Fruit fly (Drosophila melanogaster) whole organism, embryonic: Measurements from ENCODE around the gene CG42542.

Experiments used
- Bgb ChIP-seq: fragments of 200-800 bp; sonication (Bioruptor generic); IDR thresholded peaks from 2 replicates; pipeline ENCODE4 v1.3.6; 2022; ENCODE audit warnings: missing biosample characterization, missing genetic modification characterization; ENCODE audit not compliant: partially characterized antibody
- C15 ChIP-seq: fragments of 200-800 bp; sonication (Bioruptor generic); IDR thresholded peaks from 3 replicates; pipeline ENCODE4 v1.3.6; 2022; ENCODE audit warnings: missing biosample characterization, missing genetic modification characterization
- CG10959 ChIP-seq: fragments of 200-800 bp; sonication (Bioruptor generic); IDR thresholded peaks from 2 replicates; pipeline ENCODE4 v1.3.6; 2022; ENCODE audit warnings: missing biosample characterization, missing genetic modification characterization
- CG13424 ChIP-seq: fragments of 200-800 bp; sonication (Bioruptor generic); optimal IDR thresholded peaks from 2 replicates; lab custom pipeline; 2019; ENCODE audit warnings: missing biosample characterization, mild to moderate bottlenecking, missing genetic modification characterization, moderate library complexity
- CG15269 ChIP-seq: fragments of 200-800 bp; sonication (Bioruptor generic); optimal IDR thresholded peaks from 2 replicates; lab custom pipeline; 2018; ENCODE audit warnings: missing biosample characterization, mild to moderate bottlenecking, missing genetic modification characterization, moderate library complexity
- CG1602 ChIP-seq: fragments of 200-800 bp; sonication (Bioruptor generic); optimal IDR thresholded peaks from 3 replicates; lab custom pipeline; 2016; ENCODE audit warnings: missing biosample characterization, missing genetic modification characterization
- CG16813 ChIP-seq: fragments of 200-800 bp; sonication (Bioruptor generic); IDR thresholded peaks from 3 replicates; pipeline ENCODE4 v1.3.6; 2022; ENCODE audit warnings: missing biosample characterization, missing genetic modification characterization; ENCODE audit not compliant: partially characterized antibody
- CG17802 ChIP-seq: fragments of 200-800 bp; sonication (Bioruptor generic); optimal IDR thresholded peaks from 2 replicates; lab custom pipeline; 2018; ENCODE audit warnings: missing biosample characterization, mild to moderate bottlenecking, missing genetic modification characterization, moderate library complexity
- CG1832 ChIP-seq: fragments of 200-800 bp; sonication (Bioruptor generic); optimal IDR thresholded peaks from 2 replicates; lab custom pipeline; 2017; ENCODE audit warnings: missing biosample characterization, mild to moderate bottlenecking, missing genetic modification characterization, inconsistent platforms
- CG2120 ChIP-seq: fragments of 200-800 bp; sonication (Bioruptor generic); optimal IDR thresholded peaks from 3 replicates; lab custom pipeline; 2016; ENCODE audit warnings: missing biosample characterization, missing genetic modification characterization
- CG34376 ChIP-seq: fragments of 200-800 bp; sonication (Bioruptor generic); optimal IDR thresholded peaks from 2 replicates; lab custom pipeline; 2018; ENCODE audit warnings: missing biosample characterization, mild to moderate bottlenecking, missing genetic modification characterization
- CG6175 ChIP-seq: fragments of 200-800 bp; sonication (Bioruptor generic); IDR thresholded peaks from 3 replicates; pipeline ENCODE4 v1.3.6; 2022; ENCODE audit warnings: missing biosample characterization, missing genetic modification characterization
- CG6765 ChIP-seq: fragments of 200-800 bp; sonication (Bioruptor generic); optimal IDR thresholded peaks from 3 replicates; lab custom pipeline; 2017; ENCODE audit warnings: missing biosample characterization, mild to moderate bottlenecking, missing genetic modification characterization
- CG7271 ChIP-seq: fragments of 200-800 bp; sonication (Bioruptor generic); optimal IDR thresholded peaks from 2 replicates; lab custom pipeline; 2018; ENCODE audit warnings: missing biosample characterization, mild to moderate bottlenecking, missing genetic modification characterization, moderate library complexity
- CG7987 ChIP-seq: fragments of 200-800 bp; sonication (Bioruptor generic); optimal IDR thresholded peaks from 2 replicates; lab custom pipeline; 2018; ENCODE audit warnings: missing biosample characterization, mild to moderate bottlenecking, missing genetic modification characterization, moderate library complexity
- CG8290 ChIP-seq, 3 experiments: fragments of 200-800 bp; sonication (Bioruptor generic); optimal IDR thresholded peaks; 2 replicates each; lab custom pipeline; 2016 to 2019; ENCODE audit warnings: missing biosample characterization in 3 of 3, missing genetic modification characterization in 3 of 3, mild to moderate bottlenecking in 2 of 3, moderate library complexity in 1 of 3
- D ChIP-seq, 2 experiments: fragments of 200-800 bp in 1 of 2; fragments of >200 bp in 1 of 2; sonication (Bioruptor generic) in 1 of 2; optimal IDR thresholded peaks; 2 replicates in 1 of 2; 3 replicates in 1 of 2; lab custom pipeline; 2017; ENCODE audit warnings: mild to moderate bottlenecking in 1 of 2, missing biosample characterization in 1 of 2, missing genetic modification characterization in 1 of 2, missing genetic modification reagents in 1 of 2
- GATAe ChIP-seq: fragments of 200-800 bp; sonication (Bioruptor generic); conservative IDR thresholded peaks from 2 replicates; pipeline ENCODE4 v1.3.6; 2022; ENCODE audit warnings: missing biosample characterization, missing genetic modification characterization
- Gsc ChIP-seq: fragments of 200-800 bp; sonication (Bioruptor generic); IDR thresholded peaks from 2 replicates; pipeline ENCODE4 v1.3.6; 2022; ENCODE audit warnings: missing biosample characterization, missing genetic modification characterization
- Hey ChIP-seq: fragments of 200-800 bp; sonication (Bioruptor generic); optimal IDR thresholded peaks from 3 replicates; lab custom pipeline; 2018; ENCODE audit warnings: missing biosample characterization, mild to moderate bottlenecking, missing genetic modification characterization
- Hmr ChIP-seq: fragments of 200-800 bp; sonication (Bioruptor generic); optimal IDR thresholded peaks from 3 replicates; lab custom pipeline; 2017; ENCODE audit warnings: mild to moderate bottlenecking, missing biosample characterization, missing genetic modification reagents, missing genetic modification characterization
- Hmx ChIP-seq: fragments of 200-800 bp; sonication (Bioruptor generic); optimal IDR thresholded peaks from 2 replicates; lab custom pipeline; 2016; ENCODE audit warnings: missing biosample characterization, missing genetic modification characterization
- Med ChIP-seq: fragments of 200-800 bp; sonication (Bioruptor generic); peaks from one replicate; lab custom pipeline; 2016; ENCODE audit warnings: missing biosample characterization, missing genetic modification characterization, mild to moderate bottlenecking, inconsistent platforms, moderate library complexity
- Myb ChIP-seq: fragments of 200-800 bp; sonication (Bioruptor generic); optimal IDR thresholded peaks from 2 replicates; lab custom pipeline; 2016; ENCODE audit warnings: missing biosample characterization, missing genetic modification characterization
- NC2α ChIP-seq: fragments of 200-800 bp; sonication (Bioruptor generic); optimal IDR thresholded peaks from 2 replicates; lab custom pipeline; 2016; ENCODE audit warnings: missing biosample characterization, missing genetic modification characterization
- Nf-YC ChIP-seq: fragments of 200-800 bp; optimal IDR thresholded peaks from 3 replicates; lab custom pipeline; 2019; ENCODE audit warnings: missing biosample characterization, mild to moderate bottlenecking, missing genetic modification characterization, moderate library complexity
- Pdp1 ChIP-seq, 2 experiments: fragments of 200-800 bp; sonication (Bioruptor generic); optimal IDR thresholded peaks; 3 replicates each; lab custom pipeline; 2016; ENCODE audit warnings: missing biosample characterization in 2 of 2, missing genetic modification characterization in 2 of 2, mild to moderate bottlenecking in 1 of 2, moderate library complexity in 1 of 2
- Vsx1 ChIP-seq: fragments of 200-800 bp; sonication (Bioruptor generic); optimal IDR thresholded peaks from 2 replicates; lab custom pipeline; 2017; ENCODE audit warnings: missing biosample characterization, mild to moderate bottlenecking, missing genetic modification characterization, missing genetic modification reagents
- caup ChIP-seq: fragments of 200-800 bp; sonication (Bioruptor generic); optimal IDR thresholded peaks from 3 replicates; lab custom pipeline; 2017; ENCODE audit warnings: missing biosample characterization, mild to moderate bottlenecking, missing genetic modification characterization, moderate library complexity; ENCODE audit not compliant: severe bottlenecking
- chinmo ChIP-seq: fragments of 200-800 bp; sonication (Bioruptor generic); IDR thresholded peaks from 4 replicates; pipeline ENCODE4 v1.3.6; 2022; ENCODE audit warnings: missing biosample characterization, missing genetic modification characterization; ENCODE audit not compliant: partially characterized antibody
- crol ChIP-seq: fragments of 200-800 bp; sonication (Bioruptor generic); IDR thresholded peaks from 2 replicates; pipeline ENCODE4 v1.3.6; 2022; ENCODE audit warnings: missing biosample characterization, missing genetic modification characterization
- cwo ChIP-seq: fragments of 200-800 bp; sonication (Bioruptor generic); optimal IDR thresholded peaks from 3 replicates; lab custom pipeline; 2017; ENCODE audit warnings: missing biosample characterization, missing genetic modification characterization, mild to moderate bottlenecking, moderate library complexity, missing genetic modification reagents
- ewg ChIP-seq: fragments of 200-800 bp; sonication (Bioruptor generic); optimal IDR thresholded peaks from 3 replicates; lab custom pipeline; 2017; ENCODE audit warnings: mild to moderate bottlenecking, missing biosample characterization, missing genetic modification reagents, missing genetic modification characterization
- fd3F ChIP-seq: fragments of 200-800 bp; sonication (Bioruptor generic); optimal IDR thresholded peaks from 2 replicates; lab custom pipeline; 2018; ENCODE audit warnings: missing biosample characterization, mild to moderate bottlenecking, missing genetic modification characterization, moderate library complexity
- grn ChIP-seq: fragments of 200-800 bp; sonication (Bioruptor generic); optimal IDR thresholded peaks from 3 replicates; lab custom pipeline; 2017; ENCODE audit warnings: missing biosample characterization, missing genetic modification characterization
- ham ChIP-seq: fragments of 200-800 bp; sonication (Bioruptor generic); IDR thresholded peaks from 2 replicates; pipeline ENCODE4 v1.3.6; 2022; ENCODE audit warnings: missing biosample characterization, missing genetic modification characterization
- her ChIP-seq: fragments of 200-800 bp; sonication (Bioruptor generic); optimal IDR thresholded peaks from 2 replicates; lab custom pipeline; 2016; ENCODE audit warnings: missing biosample characterization, missing genetic modification characterization
- lab ChIP-seq: fragments of 200-800 bp; sonication (Bioruptor generic); optimal IDR thresholded peaks from 3 replicates; lab custom pipeline; 2017; ENCODE audit warnings: missing biosample characterization, missing genetic modification characterization, mild to moderate bottlenecking, moderate library complexity, missing genetic modification reagents
- nerfin-2 ChIP-seq: fragments of 200-800 bp; sonication (Bioruptor generic); IDR thresholded peaks from 2 replicates; pipeline ENCODE4 v1.3.6; 2022; ENCODE audit warnings: missing biosample characterization, missing genetic modification characterization; ENCODE audit not compliant: partially characterized antibody
- nom ChIP-seq: fragments of 200-800 bp; sonication (Bioruptor generic); optimal IDR thresholded peaks from 2 replicates; lab custom pipeline; 2017; ENCODE audit warnings: missing biosample characterization, missing genetic modification characterization, mild to moderate bottlenecking, moderate library complexity, missing genetic modification reagents
- pan ChIP-seq, 4 experiments: fragments of >200 bp in 3 of 4; fragments of 200-800 bp in 1 of 4; sonication (Bioruptor generic) in 1 of 4; optimal IDR thresholded peaks in 3 of 4; IDR thresholded peaks in 1 of 4; 2 replicates each; pipeline versions ENCODE4 v1.3.6 to Lab custom; 2017 to 2022; ENCODE audit warnings: missing biosample characterization in 2 of 4, missing genetic modification characterization in 2 of 4, mixed read lengths in 1 of 4
- pho ChIP-seq: fragments of 200-800 bp; sonication (Bioruptor generic); optimal IDR thresholded peaks from 2 replicates; lab custom pipeline; 2016; ENCODE audit warnings: missing biosample characterization, missing genetic modification characterization
- sd ChIP-seq: fragments of 200-800 bp; sonication (Bioruptor generic); optimal IDR thresholded peaks from 3 replicates; lab custom pipeline; 2018; ENCODE audit warnings: missing biosample characterization, mild to moderate bottlenecking, missing genetic modification characterization, moderate library complexity
- seq ChIP-seq: fragments of 200-800 bp; sonication (Bioruptor generic); IDR thresholded peaks from 2 replicates; pipeline ENCODE4 v1.3.6; 2022; ENCODE audit warnings: missing biosample characterization, missing genetic modification characterization
- ssp ChIP-seq: fragments of 200-800 bp; sonication (Bioruptor generic); IDR thresholded peaks from 2 replicates; pipeline ENCODE4 v1.3.6; 2022; ENCODE audit warnings: missing biosample characterization, missing genetic modification characterization
- z ChIP-seq: fragments of 200-800 bp; sonication (Bioruptor generic); IDR thresholded peaks from 3 replicates; pipeline ENCODE4 v1.3.6; 2022; ENCODE audit warnings: missing biosample characterization, missing genetic modification characterization

Gene CG42542

dm6 chr3R:15198052-15198793 lies 1.8 kb downstream of the CG42542 start (continued):
- TF ChIP-seq cwo (GFP tag; lab: Kevin White, UChicago) (peak; percentile 79), ewg (GFP tag; lab: Kevin White, UChicago) (no peak), Gsc (GFP tag; lab: Robert Waterston, UW) (no peak), nom (GFP tag; lab: Kevin White, UChicago) (no peak), CG7271 (tag; lab: Kevin White, UChicago) (no peak), fd3F (GFP tag; lab: Kevin White, UChicago) (no peak), CG2120 (peak; percentile 19), Bgb (GFP tag; lab: Robert Waterston, UW) (0 out of 2 replicates have a peak, but pooled peaks have one; percentile 8), her (GFP tag; lab: Kevin White, UChicago) (no peak), chinmo (GFP tag; lab: Robert Waterston, UW) (0 out of 4 replicates have a peak, but pooled peaks have one; percentile 80), CG17802 (no peak), Vsx1 (GFP tag; lab: Kevin White, UChicago) (peak; percentile 30), CG8290 (GFP tag; optimal IDR thresholded peaks at IDR 0.05; lab: Kevin White, UChicago) (no peak), CG8290 (tag; optimal IDR thresholded peaks at IDR 0.05; lab: Kevin White, UChicago) (peak in 1 of 2 experiments; percentile 8), Pdp1 (GFP tag; optimal IDR thresholded peaks at IDR 0.05; lab: Kevin White, UChicago) (peak in 1 of 2 experiments; percentile 42), CG1602 (no peak), lab (GFP tag; lab: Kevin White, UChicago) (peak; percentile 40), ham (GFP tag; lab: Robert Waterston, UW) (no peak), grn (GFP tag; lab: Kevin White, UChicago) (peak; percentile 37), Myb (GFP tag; lab: Kevin White, UChicago) (no peak), CG6765 (GFP tag; lab: Kevin White, UChicago) (peak; percentile 4), nerfin-2 (GFP tag; lab: Robert Waterston, UW) (no peak), CG10959 (GFP tag; lab: Robert Waterston, UW) (no peak), CG6175 (0 out of 3 replicates have a peak, but pooled peaks have one; percentile 27), sd (tag; lab: Kevin White, UChicago) (peak; percentile 36), caup (GFP tag; lab: Kevin White, UChicago) (no peak), CG16813 (GFP tag; lab: Robert Waterston, UW) (no peak), NC2α (GFP tag; lab: Kevin White, UChicago) (no peak), z (GFP tag; lab: Robert Waterston, UW) (peak; percentile 56; the same call in 1 of the 3 replicates), GATAe (GFP tag; lab: Robert Waterston, UW) (peak; percentile 71), ssp (GFP tag; lab: Robert Waterston, UW) (no peak), pan (optimal IDR thresholded peaks at IDR 0.05; lab: Kevin White, UChicago) (no peak), pan (GFP tag; optimal IDR thresholded peaks at IDR 0.05 in 1 of 2, IDR thresholded peaks at IDR 0.05 in 1 of 2) (no peak), Med (peak; percentile 16), pho (no peak), CG34376 (GFP tag; lab: Kevin White, UChicago) (peak; percentile 65), CG13424 (tag; lab: Kevin White, UChicago) (no peak), Nf-YC (tag; lab: Kevin White, UChicago) (no peak), CG7987 (GFP tag; lab: Kevin White, UChicago) (peak; percentile 7), Hmx (GFP tag; lab: Kevin White, UChicago) (no peak), D (optimal IDR thresholded peaks at IDR 0.05; lab: Kevin White, UChicago) (no peak), D (GFP tag; optimal IDR thresholded peaks at IDR 0.05; lab: Kevin White, UChicago) (no peak), CG1832 (GFP tag; lab: Kevin White, UChicago) (no peak), Hey (tag; lab: Kevin White, UChicago) (peak; percentile 26), CG15269 (no peak), C15 (no peak), seq (GFP tag; lab: Robert Waterston, UW) (no peak), crol (peak; percentile 64; the same call in 1 of the 2 replicates), Hmr (GFP tag; lab: Kevin White, UChicago) (peak; percentile 6)
